Worm (Caenorhabditis elegans) whole organism, early embryonic: ENCODE measurements around the gene sre-27.
A peak's percentile ranks its signal among the peaks of the same experiment; 100 is the strongest.

Experiments
- B0310.2 ChIP-seq: sonication (generic microtip); optimal IDR thresholded peaks from 2 replicates; lab custom pipeline; 2016; ENCODE audit warnings: mild to moderate bottlenecking, missing genetic modification characterization, missing compliant biosample characterization
- F13C5.2 ChIP-seq: sonication (generic microtip); optimal IDR thresholded peaks from 2 replicates; lab custom pipeline; 2017; ENCODE audit warnings: mild to moderate bottlenecking, missing genetic modification characterization, inconsistent platforms, missing compliant biosample characterization
- aly-1 ChIP-seq: sonication (generic microtip); optimal IDR thresholded peaks from 2 replicates; lab custom pipeline; 2016; ENCODE audit warnings: missing genetic modification characterization, missing compliant biosample characterization
- ama-1 ChIP-seq: fragments of 150-350 bp; optimal IDR thresholded peaks from 2 replicates; lab custom pipeline; 2014
- ceh-13 ChIP-seq: fragments of 200-800 bp; sonication (Bioruptor generic); optimal IDR thresholded peaks from 2 replicates; lab custom pipeline; 2018; ENCODE audit warnings: mild to moderate bottlenecking, missing genetic modification characterization, missing compliant biosample characterization
- ceh-36 ChIP-seq: sonication (generic microtip); optimal IDR thresholded peaks from 2 replicates; lab custom pipeline; 2016; ENCODE audit warnings: missing genetic modification characterization, inconsistent platforms, missing compliant biosample characterization
- ets-7 ChIP-seq: sonication (generic microtip); optimal IDR thresholded peaks from 2 replicates; lab custom pipeline; 2016; ENCODE audit warnings: missing genotype, missing genetic modification characterization, missing compliant biosample characterization
- flt-1 ChIP-seq: fragments of 200-800 bp; sonication (Bioruptor generic); IDR thresholded peaks from 2 replicates; pipeline ENCODE4 v1.3.6; 2022; ENCODE audit warnings: missing genetic modification characterization, missing compliant biosample characterization
- hmbx-1 ChIP-seq: sonication (generic microtip); optimal IDR thresholded peaks from 2 replicates; lab custom pipeline; 2016; ENCODE audit warnings: mild to moderate bottlenecking, missing genetic modification characterization, missing compliant biosample characterization
- hmg-4 ChIP-seq: fragments of 200-800 bp; sonication (Bioruptor generic); optimal IDR thresholded peaks from 2 replicates; lab custom pipeline; 2018; ENCODE audit warnings: mild to moderate bottlenecking, missing genetic modification characterization, missing compliant biosample characterization
- hnd-1 ChIP-seq: sonication (generic microtip); optimal IDR thresholded peaks from 2 replicates; lab custom pipeline; 2016; ENCODE audit warnings: missing genetic modification characterization, missing compliant biosample characterization
- pes-1 ChIP-seq: fragments of 200-800 bp; sonication (Bioruptor generic); IDR thresholded peaks from 2 replicates; pipeline ENCODE4 v1.3.6; 2022; ENCODE audit warnings: missing genetic modification reagents, missing genetic modification characterization, missing compliant biosample characterization
- scrt-1 ChIP-seq: fragments of 200-800 bp; sonication (Bioruptor generic); IDR thresholded peaks from 2 replicates; pipeline ENCODE4 v1.3.6; 2022; ENCODE audit warnings: missing genetic modification characterization, missing compliant biosample characterization
- sea-1 ChIP-seq: fragments of 200-800 bp; sonication (Bioruptor generic); conservative IDR thresholded peaks from 2 replicates; pipeline ENCODE4 v1.3.6; 2022; ENCODE audit warnings: missing genetic modification characterization, missing compliant biosample characterization
- tbx-11 ChIP-seq: fragments of 200-800 bp; sonication (Bioruptor generic); IDR thresholded peaks from 2 replicates; pipeline ENCODE4 v1.3.6; 2022; ENCODE audit warnings: missing genetic modification characterization, missing compliant biosample characterization
- tbx-37 ChIP-seq: fragments of 200-800 bp; sonication (Bioruptor generic); conservative IDR thresholded peaks from 2 replicates; pipeline ENCODE4 v1.3.6; 2022; ENCODE audit warnings: missing genetic modification reagents, missing genetic modification characterization, missing compliant biosample characterization
- tra-4 ChIP-seq: sonication (generic microtip); optimal IDR thresholded peaks from 2 replicates; lab custom pipeline; 2017; ENCODE audit warnings: missing genetic modification characterization, missing compliant biosample characterization

Gene sre-27

DNA sequence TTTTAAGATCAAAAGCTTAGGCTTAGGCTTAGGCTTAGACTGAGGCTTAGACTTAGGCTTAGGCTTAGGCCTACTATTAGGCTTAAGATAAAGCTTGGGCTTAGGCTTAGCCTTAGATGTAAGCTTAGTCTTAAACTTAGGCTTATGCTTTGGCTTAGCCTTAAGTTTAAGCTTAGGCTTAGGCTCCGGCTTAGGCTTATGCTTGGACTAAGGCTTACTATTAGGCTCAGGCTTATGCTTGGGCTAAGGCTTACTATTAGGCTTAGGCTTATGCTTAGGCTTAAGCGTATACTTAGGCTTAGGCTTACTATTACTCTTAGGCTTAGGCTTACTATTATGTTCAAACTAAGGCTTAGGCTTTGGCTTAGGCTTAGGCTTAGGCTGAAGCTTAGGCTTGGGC is 19.3 kb upstream of the sre-27 start:
- TF ChIP-seq ceh-36 (tag; lab: Kevin White, UChicago) (peak; percentile 82), flt-1 (GFP tag; lab: Robert Waterston, UW) (no peak)

DNA sequence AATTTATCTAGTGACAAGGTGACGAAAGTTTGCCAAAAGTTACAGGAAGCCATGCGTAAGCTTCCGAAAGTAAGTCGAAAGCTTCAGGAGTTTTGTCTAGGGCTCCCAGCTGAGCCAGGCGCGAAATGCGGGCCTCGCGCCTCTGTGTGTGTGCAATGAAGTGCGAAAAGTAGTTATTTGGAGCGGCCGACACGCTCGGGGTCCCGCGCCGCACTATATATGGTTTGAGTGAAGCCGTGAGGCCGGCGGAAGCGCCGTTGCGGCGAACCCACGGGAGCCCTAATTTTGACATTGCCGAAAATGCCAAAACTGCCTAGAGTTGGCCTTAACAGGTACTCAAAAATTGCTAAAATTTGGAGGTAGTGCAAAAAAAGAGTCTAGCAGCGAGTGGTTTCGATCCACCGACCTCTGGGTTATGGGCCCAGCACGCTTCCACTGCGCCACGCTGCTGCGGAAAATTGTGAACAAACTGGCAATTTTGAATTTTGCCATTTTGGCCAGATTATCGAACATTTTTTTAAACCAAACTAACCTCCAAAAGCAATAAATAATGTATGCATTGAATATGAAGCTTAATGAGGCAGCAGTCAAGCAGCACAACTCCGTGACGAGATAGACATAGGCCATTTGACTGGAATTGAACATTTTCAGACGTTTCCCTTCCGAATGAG is 17.9 kb upstream of the sre-27 start:
- TF ChIP-seq hmg-4 (GFP tag; lab: Kevin White, UChicago) (no peak), hnd-1 (tag; lab: Kevin White, UChicago) (no peak), scrt-1 (GFP tag; lab: Robert Waterston, UW) (no peak), flt-1 (GFP tag; lab: Robert Waterston, UW) (no peak), hmbx-1 (tag; lab: Kevin White, UChicago) (no peak), B0310.2 (tag; lab: Kevin White, UChicago) (no peak), sea-1 (GFP tag; lab: Robert Waterston, UW) (no peak), tra-4 (tag; lab: Kevin White, UChicago) (no peak), tbx-11 (no peak), ama-1 (no peak), pes-1 (GFP tag; lab: Robert Waterston, UW) (no peak)

DNA sequence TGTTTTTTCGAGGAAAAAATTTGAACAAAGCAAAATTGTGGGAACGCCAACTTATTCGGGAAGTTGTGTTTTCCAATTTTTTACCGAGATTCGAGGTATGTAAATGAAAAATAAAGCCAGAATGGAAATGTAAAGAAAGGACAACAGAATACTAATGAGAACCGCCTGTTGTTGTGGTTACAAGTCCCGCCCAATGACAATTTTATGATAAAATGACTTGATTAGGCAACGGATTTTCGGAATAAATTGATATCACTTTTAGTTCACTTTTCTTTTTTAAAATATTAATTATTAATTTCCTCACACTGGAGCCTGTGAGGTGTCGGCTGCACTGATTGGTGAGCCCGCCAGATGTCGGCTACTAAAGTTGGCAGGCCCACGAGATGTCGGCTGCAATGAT is 14.9 kb upstream of the sre-27 start, which contains the start of gene dct-12:
Gene dct-12 (minus strand): TSS at position 101 of the 400 bp plus-strand sequence.
- TF ChIP-seq scrt-1 (GFP tag; lab: Robert Waterston, UW) (no peak), F13C5.2 (tag; lab: Kevin White, UChicago) (no peak), ets-7 (tag; lab: Kevin White, UChicago) (no peak), tbx-11 (no peak), tbx-37 (GFP tag; lab: Robert Waterston, UW) (no peak), tra-4 (tag; lab: Kevin White, UChicago) (no peak), flt-1 (GFP tag; lab: Robert Waterston, UW) (no peak)

DNA sequence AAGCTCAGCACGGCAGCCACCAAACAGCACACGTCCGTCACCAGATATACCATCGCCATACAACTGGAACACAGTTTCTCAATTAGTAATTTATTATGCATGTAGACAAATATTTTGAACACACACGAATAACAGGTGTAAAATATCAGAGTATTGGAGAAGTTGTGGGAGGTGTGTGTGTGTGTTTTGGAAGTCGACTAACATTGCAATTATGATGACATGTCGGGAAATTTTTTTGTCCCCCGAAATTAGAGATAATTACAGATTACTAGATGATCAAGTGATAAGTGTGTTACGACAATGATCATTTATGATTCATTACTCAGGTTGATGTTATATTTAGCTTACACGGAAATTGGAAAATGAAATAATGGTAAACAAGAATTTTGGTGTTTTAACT is 12.3 kb upstream of the sre-27 start, which contains the start of gene Y57A10C.8:
Gene Y57A10C.8 (minus strand): TSS at position 101 of the 400 bp plus-strand sequence.
- TF ChIP-seq hnd-1 (tag; lab: Kevin White, UChicago): no peak
- TF ChIP-seq B0310.2 (tag; lab: Kevin White, UChicago): no peak
- no peak for TF ChIP-seq ets-7 (tag; lab: Kevin White, UChicago)
- no peak for TF ChIP-seq ceh-36 (tag; lab: Kevin White, UChicago)
- no peak for TF ChIP-seq flt-1 (GFP tag; lab: Robert Waterston, UW)
- no peak for TF ChIP-seq aly-1 (tag; lab: Kevin White, UChicago)
- TF ChIP-seq hmbx-1 (tag; lab: Kevin White, UChicago): no peak
- no peak for TF ChIP-seq scrt-1 (GFP tag; lab: Robert Waterston, UW)
- no peak for TF ChIP-seq ama-1
- TF ChIP-seq F13C5.2 (tag; lab: Kevin White, UChicago): no peak
- no peak for TF ChIP-seq tra-4 (tag; lab: Kevin White, UChicago)
- TF ChIP-seq tbx-37 (GFP tag; lab: Robert Waterston, UW): no peak
- no peak for TF ChIP-seq sea-1 (GFP tag; lab: Robert Waterston, UW)
- no peak for TF ChIP-seq hmg-4 (GFP tag; lab: Kevin White, UChicago)
- no peak for TF ChIP-seq pes-1 (GFP tag; lab: Robert Waterston, UW)
- TF ChIP-seq tbx-11: no peak
- TF ChIP-seq ceh-13: no peak

DNA sequence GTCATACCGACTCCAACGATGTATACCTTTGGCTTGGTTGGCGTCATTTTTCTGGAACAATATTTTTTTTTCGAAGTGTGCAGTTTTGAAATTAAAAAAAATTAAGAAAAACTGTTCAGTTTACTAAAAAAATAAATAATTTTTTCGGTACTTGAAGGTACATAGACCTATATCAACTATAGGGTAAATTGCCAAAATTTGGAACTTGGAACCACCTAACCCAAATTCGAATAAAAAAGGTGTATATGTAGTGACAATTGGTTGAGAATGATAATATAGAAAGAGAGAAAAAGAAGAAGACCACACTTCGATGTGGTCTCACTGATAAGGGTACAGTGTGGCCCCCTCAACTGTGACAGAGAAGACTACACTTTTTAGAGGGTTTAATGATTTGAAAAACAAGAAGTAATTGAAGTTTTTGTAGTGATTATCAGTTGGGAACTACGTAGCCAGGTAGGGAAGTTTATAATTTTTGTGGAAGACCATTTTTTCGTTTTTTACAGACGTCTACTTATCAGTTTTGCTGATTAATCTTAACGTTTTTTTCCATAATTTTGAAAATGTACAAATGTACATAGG is 8.3 kb upstream of the sre-27 start, which contains the start of gene daf-22:
Gene daf-22 (minus strand): TSS at position 51 of the 579 bp plus-strand sequence.
- TF ChIP-seq hnd-1 (tag; lab: Kevin White, UChicago) (no peak), aly-1 (tag; lab: Kevin White, UChicago) (no peak), tbx-11 (no peak), tra-4 (tag; lab: Kevin White, UChicago) (no peak), ceh-36 (tag; lab: Kevin White, UChicago) (no peak), B0310.2 (tag; lab: Kevin White, UChicago) (no peak), flt-1 (GFP tag; lab: Robert Waterston, UW) (no peak), sea-1 (GFP tag; lab: Robert Waterston, UW) (no peak), hmg-4 (GFP tag; lab: Kevin White, UChicago) (no peak), ceh-13 (no peak), ets-7 (tag; lab: Kevin White, UChicago) (no peak), F13C5.2 (tag; lab: Kevin White, UChicago) (no peak), scrt-1 (GFP tag; lab: Robert Waterston, UW) (no peak), hmbx-1 (tag; lab: Kevin White, UChicago) (no peak), pes-1 (GFP tag; lab: Robert Waterston, UW) (no peak), tbx-37 (GFP tag; lab: Robert Waterston, UW) (no peak), ama-1 (no peak)

DNA sequence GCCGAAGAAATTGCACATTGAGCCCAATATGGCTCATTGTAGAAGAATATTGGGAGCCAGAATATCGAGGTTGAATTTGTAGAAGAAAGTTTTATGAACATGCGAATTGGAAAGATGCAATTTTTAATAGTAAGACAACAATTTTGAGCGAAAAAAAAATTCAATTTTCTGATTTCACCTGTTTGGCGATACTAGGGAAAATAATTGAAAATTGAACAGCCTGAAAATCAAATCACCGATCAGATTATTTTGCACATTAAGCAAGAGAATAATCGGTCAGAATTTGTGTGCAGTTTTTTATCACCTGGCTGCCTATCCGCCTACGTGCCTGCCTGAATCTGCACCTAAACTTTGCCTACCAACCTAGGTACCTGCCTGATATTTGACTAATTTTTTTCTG is 3.1 kb upstream of the sre-27 start, which contains the start of gene sre-26:
Gene sre-26 (minus strand): TSS at position 101 of the 400 bp plus-strand sequence.
- TF ChIP-seq ceh-13 (no peak), ceh-36 (tag; lab: Kevin White, UChicago) (no peak), tbx-11 (no peak), F13C5.2 (tag; lab: Kevin White, UChicago) (no peak), tra-4 (tag; lab: Kevin White, UChicago) (no peak), ets-7 (tag; lab: Kevin White, UChicago) (no peak), tbx-37 (GFP tag; lab: Robert Waterston, UW) (no peak), ama-1 (no peak), hnd-1 (tag; lab: Kevin White, UChicago) (no peak), hmbx-1 (tag; lab: Kevin White, UChicago) (no peak)

DNA sequence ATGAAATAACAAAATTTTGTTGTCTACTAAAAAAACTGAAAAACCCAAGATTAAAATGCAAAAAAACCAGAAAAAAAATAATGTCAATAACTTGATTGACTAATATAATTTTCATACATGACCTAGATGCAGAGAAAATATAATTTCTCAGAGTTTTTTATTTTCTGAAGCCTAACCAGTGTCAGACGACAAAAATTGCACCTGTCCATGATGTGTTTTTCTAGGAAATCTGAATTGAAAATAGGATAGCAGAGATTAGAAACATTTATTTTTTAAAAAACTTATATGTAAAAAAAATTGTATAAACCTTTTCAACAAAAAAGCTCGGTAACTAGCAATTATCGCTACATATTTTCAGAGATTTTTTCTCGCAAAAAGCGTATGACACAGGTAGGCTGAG is 582 bp upstream of the sre-27 start:
- TF ChIP-seq hmg-4 (GFP tag; lab: Kevin White, UChicago): no peak
- TF ChIP-seq ama-1: no peak
- TF ChIP-seq hnd-1 (tag; lab: Kevin White, UChicago): no peak
- no peak for TF ChIP-seq pes-1 (GFP tag; lab: Robert Waterston, UW)
- TF ChIP-seq sea-1 (GFP tag; lab: Robert Waterston, UW): no peak
- TF ChIP-seq scrt-1 (GFP tag; lab: Robert Waterston, UW): no peak
- TF ChIP-seq ceh-36 (tag; lab: Kevin White, UChicago): no peak
- no peak for TF ChIP-seq tbx-11
